Fruit fly (Drosophila melanogaster) whole organism, pupa: Measurements from ENCODE around the gene CG14803.

Experiments used
- CG10348 ChIP-seq: fragments of 200-800 bp; sonication (Bioruptor generic); IDR thresholded peaks from 2 replicates; pipeline ENCODE4 v1.3.6; 2022; ENCODE audit warnings: missing biosample characterization, missing genetic modification characterization
- CG14655 ChIP-seq: fragments of 200-800 bp; sonication (Bioruptor generic); optimal IDR thresholded peaks from 3 replicates; lab custom pipeline; 2017; ENCODE audit warnings: mild to moderate bottlenecking, missing biosample characterization, missing genetic modification reagents, missing genetic modification characterization
- CG15710 ChIP-seq: fragments of 200-800 bp; sonication (Bioruptor generic); optimal IDR thresholded peaks from 2 replicates; lab custom pipeline; 2018; ENCODE audit warnings: missing biosample characterization, mild to moderate bottlenecking, missing genetic modification characterization, moderate library complexity
- CG32121 ChIP-seq: fragments of 200-800 bp; sonication (Bioruptor generic); IDR thresholded peaks from 2 replicates; pipeline ENCODE4 v1.3.6; 2022; ENCODE audit warnings: missing biosample characterization, missing genetic modification characterization
- CG4496 ChIP-seq: fragments of 200-800 bp; sonication (Bioruptor generic); IDR thresholded peaks from 3 replicates; pipeline ENCODE4 v1.3.6; 2022; ENCODE audit warnings: missing biosample characterization, missing genetic modification characterization
- CG8159 ChIP-seq: fragments of 200-800 bp; sonication (Bioruptor generic); optimal IDR thresholded peaks from 3 replicates; lab custom pipeline; 2018; ENCODE audit warnings: missing biosample characterization, mild to moderate bottlenecking, missing genetic modification characterization, moderate library complexity
- CG8301 ChIP-seq: fragments of 200-800 bp; sonication (Bioruptor generic); optimal IDR thresholded peaks from 2 replicates; lab custom pipeline; 2018; ENCODE audit warnings: missing biosample characterization, mild to moderate bottlenecking, missing genetic modification characterization
- CG9948 ChIP-seq: fragments of 200-800 bp; sonication (Bioruptor generic); optimal IDR thresholded peaks from 2 replicates; lab custom pipeline; 2018; ENCODE audit warnings: missing biosample characterization, mild to moderate bottlenecking, missing genetic modification characterization, moderate library complexity
- D1 ChIP-seq: fragments of 200-800 bp; sonication (Bioruptor generic); optimal IDR thresholded peaks from 2 replicates; lab custom pipeline; 2018; ENCODE audit warnings: missing biosample characterization, mild to moderate bottlenecking, missing genetic modification characterization, moderate library complexity
- Pif1A ChIP-seq: fragments of 200-800 bp; sonication (Bioruptor generic); optimal IDR thresholded peaks from 3 replicates; lab custom pipeline; 2016; ENCODE audit warnings: missing biosample characterization, missing genetic modification characterization
- Pif1B ChIP-seq: fragments of 200-800 bp; sonication (Bioruptor generic); optimal IDR thresholded peaks from 3 replicates; lab custom pipeline; 2016; ENCODE audit warnings: missing biosample characterization, missing genetic modification characterization
- fd96Ca ChIP-seq: fragments of 200-800 bp; sonication (Bioruptor generic); IDR thresholded peaks from 3 replicates; pipeline ENCODE4 v1.3.6; 2022; ENCODE audit warnings: missing biosample characterization, missing genetic modification characterization
- rn ChIP-seq: fragments of 200-800 bp; sonication (Bioruptor generic); IDR thresholded peaks from 2 replicates; pipeline ENCODE4 v1.3.6; 2022; ENCODE audit warnings: missing biosample characterization, missing genetic modification characterization

DNA sequence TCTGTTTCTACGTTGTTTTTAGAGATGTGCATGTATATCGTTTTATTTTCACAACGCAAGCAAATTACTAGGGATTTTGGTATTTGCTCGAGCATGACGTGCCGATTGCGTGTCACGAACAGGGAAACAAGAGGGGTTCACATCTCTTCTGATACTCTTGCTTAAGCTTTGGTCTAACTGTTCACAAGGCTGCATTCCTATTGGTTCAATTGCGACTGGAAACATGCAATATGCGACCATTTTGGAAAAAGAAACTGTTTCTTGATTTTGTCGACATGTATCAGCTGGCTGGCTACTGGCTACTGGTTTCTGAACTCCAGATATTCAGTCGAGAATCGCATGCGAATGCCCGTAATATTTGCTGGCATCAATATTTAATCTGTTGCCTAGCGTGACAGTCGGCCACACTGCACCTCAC lies 11.5 kb downstream of the CG14803 start, which contains the start of gene Coa8:
- TF ChIP-seq fd96Ca (GFP tag; lab: Robert Waterston, UW) (peak; percentile 51; the same call in 2 of the 3 replicates), CG8159 (peak; percentile 35), CG4496 (peak; percentile 67; the same call in 2 of the 3 replicates), D1 (tag; lab: Kevin White, UChicago) (no peak), CG15710 (peak; percentile 35), Pif1B (GFP tag; lab: Kevin White, UChicago) (no peak), CG14655 (no peak), Pif1A (no peak), rn (GFP tag; lab: Robert Waterston, UW) (no peak), CG8301 (tag; lab: Kevin White, UChicago) (no peak), CG10348 (GFP tag; lab: Robert Waterston, UW) (no peak), CG32121 (GFP tag; lab: Robert Waterston, UW) (no peak; the same call in 1 of the 2 replicates), CG9948 (tag; lab: Kevin White, UChicago) (no peak)
